Worm (Caenorhabditis elegans): ENCODE measurements around the gene C34B4.2.

- no peak for TF ChIP-seq him-1 (tag; optimal IDR thresholded peaks at IDR 0.05)
- no peak for TF ChIP-seq dao-5 (tag; optimal IDR thresholded peaks at IDR 0.05)
These were observed 36.4 kb upstream of the C34B4.2 start for ce11 chrV:13046125-13047123.

Measured in whole organism, L4/young adult.